Fruit fly (Drosophila melanogaster) whole organism, embryonic: ENCODE measurements around the gene CG14270.

Source experiments
- Abd-B ChIP-seq: fragments of 200-800 bp; sonication (Bioruptor generic); optimal IDR thresholded peaks from 2 replicates; lab custom pipeline; 2018; ENCODE audit warnings: missing biosample characterization, mild to moderate bottlenecking, missing genetic modification characterization, moderate library complexity
- BEAF-32 ChIP-seq: fragments of 200-800 bp; sonication (Bioruptor generic); optimal IDR thresholded peaks from 3 replicates; lab custom pipeline; 2017; ENCODE audit warnings: missing biosample characterization, missing genetic modification characterization, mild to moderate bottlenecking, moderate library complexity, missing genetic modification reagents
- CG10959 ChIP-seq: fragments of 200-800 bp; sonication (Bioruptor generic); IDR thresholded peaks from 2 replicates; pipeline ENCODE4 v1.3.6; 2022; ENCODE audit warnings: missing biosample characterization, missing genetic modification characterization
- CG11560 ChIP-seq: fragments of 200-800 bp; sonication (Bioruptor generic); IDR thresholded peaks from 3 replicates; pipeline ENCODE4 v1.3.6; 2022; ENCODE audit warnings: missing biosample characterization, missing genetic modification characterization
- CG12659 ChIP-seq: fragments of 200-800 bp; sonication (Bioruptor generic); optimal IDR thresholded peaks from 3 replicates; lab custom pipeline; 2017; ENCODE audit warnings: mild to moderate bottlenecking, missing biosample characterization, missing genetic modification reagents, missing genetic modification characterization
- CG13287 ChIP-seq: fragments of 200-800 bp; sonication (Bioruptor generic); IDR thresholded peaks from 2 replicates; pipeline ENCODE4 v1.3.6; 2022; ENCODE audit warnings: missing biosample characterization, missing genetic modification characterization; ENCODE audit not compliant: partially characterized antibody
- CG13624 ChIP-seq: fragments of 200-800 bp; sonication (Bioruptor generic); optimal IDR thresholded peaks from 2 replicates; lab custom pipeline; 2016; ENCODE audit warnings: missing biosample characterization, missing genetic modification characterization
- CG14050 ChIP-seq: fragments of 200-800 bp; sonication (Bioruptor generic); IDR thresholded peaks from 3 replicates; pipeline ENCODE4 v1.3.6; 2022; ENCODE audit warnings: missing biosample characterization, missing genetic modification characterization
- CG16815 ChIP-seq: fragments of 200-800 bp; sonication (Bioruptor generic); optimal IDR thresholded peaks from 3 replicates; lab custom pipeline; 2017; ENCODE audit warnings: missing biosample characterization, mild to moderate bottlenecking, missing genetic modification characterization
- CG2712 ChIP-seq: fragments of 200-800 bp; optimal IDR thresholded peaks from 3 replicates; lab custom pipeline; 2019; ENCODE audit warnings: missing biosample characterization, mild to moderate bottlenecking, missing genetic modification characterization, moderate library complexity
- CG30020 ChIP-seq: fragments of 200-800 bp; optimal IDR thresholded peaks from 2 replicates; lab custom pipeline; 2019; ENCODE audit warnings: missing biosample characterization, mild to moderate bottlenecking, missing genetic modification characterization, moderate library complexity
- CG31365 ChIP-seq: fragments of 200-800 bp; sonication (Bioruptor generic); optimal IDR thresholded peaks from 2 replicates; lab custom pipeline; 2018; ENCODE audit warnings: missing biosample characterization, mild to moderate bottlenecking, missing genetic modification characterization
- CG34224 ChIP-seq: fragments of 200-800 bp; sonication (Bioruptor generic); IDR thresholded peaks from 3 replicates; pipeline ENCODE4 v1.3.6; 2022; ENCODE audit warnings: missing biosample characterization, missing genetic modification characterization; ENCODE audit not compliant: partially characterized antibody
- CG34376 ChIP-seq: fragments of 200-800 bp; sonication (Bioruptor generic); optimal IDR thresholded peaks from 2 replicates; lab custom pipeline; 2018; ENCODE audit warnings: missing biosample characterization, mild to moderate bottlenecking, missing genetic modification characterization
- CG4730 ChIP-seq: fragments of 200-800 bp; sonication (Bioruptor generic); IDR thresholded peaks from 2 replicates; pipeline ENCODE4 v1.3.6; 2022; ENCODE audit warnings: missing biosample characterization, missing genetic modification characterization
- CG4854 ChIP-seq: fragments of 200-800 bp; sonication (Bioruptor generic); optimal IDR thresholded peaks from 2 replicates; lab custom pipeline; 2016; ENCODE audit warnings: missing biosample characterization, missing genetic modification characterization, inconsistent platforms
- CG6683 ChIP-seq: fragments of 200-800 bp; sonication (Bioruptor generic); optimal IDR thresholded peaks from 2 replicates; lab custom pipeline; 2017; ENCODE audit warnings: missing biosample characterization, mild to moderate bottlenecking, missing genetic modification characterization, missing genetic modification reagents
- CG8944 ChIP-seq: fragments of 200-800 bp; sonication (Bioruptor generic); optimal IDR thresholded peaks from 3 replicates; lab custom pipeline; 2016; ENCODE audit warnings: missing biosample characterization, missing genetic modification characterization
- CG9797 ChIP-seq: fragments of 200-800 bp; sonication (Bioruptor generic); optimal IDR thresholded peaks from 3 replicates; lab custom pipeline; 2018; ENCODE audit warnings: missing biosample characterization, mild to moderate bottlenecking, missing genetic modification characterization
- D19A ChIP-seq: fragments of 200-800 bp; optimal IDR thresholded peaks from 3 replicates; lab custom pipeline; 2019; ENCODE audit warnings: missing biosample characterization, mild to moderate bottlenecking, missing genetic modification characterization, moderate library complexity
- Deaf1 ChIP-seq: fragments of 200-800 bp; optimal IDR thresholded peaks from 3 replicates; lab custom pipeline; 2019; ENCODE audit warnings: missing biosample characterization, mild to moderate bottlenecking, missing genetic modification characterization, moderate library complexity
- Ets65A ChIP-seq: fragments of 200-800 bp; sonication (Bioruptor generic); peaks from one replicate; lab custom pipeline; 2016; ENCODE audit warnings: missing biosample characterization, missing genetic modification characterization
- Fer1 ChIP-seq: fragments of 200-800 bp; sonication (Bioruptor generic); optimal IDR thresholded peaks from 2 replicates; lab custom pipeline; 2017; ENCODE audit warnings: missing biosample characterization, mild to moderate bottlenecking, missing genetic modification characterization
- Hand ChIP-seq: fragments of 200-800 bp; sonication (Bioruptor generic); optimal IDR thresholded peaks from 2 replicates; lab custom pipeline; 2017; ENCODE audit warnings: mild to moderate bottlenecking, missing biosample characterization, missing genetic modification reagents, missing genetic modification characterization
- Hmx ChIP-seq: fragments of 200-800 bp; sonication (Bioruptor generic); optimal IDR thresholded peaks from 2 replicates; lab custom pipeline; 2016; ENCODE audit warnings: missing biosample characterization, missing genetic modification characterization
- Lpt ChIP-seq: fragments of >200 bp; optimal IDR thresholded peaks from 2 replicates; lab custom pipeline; 2018; ENCODE audit warnings: missing biosample characterization, missing genetic modification characterization
- NK7.1 ChIP-seq: fragments of 200-800 bp; sonication (Bioruptor generic); optimal IDR thresholded peaks from 3 replicates; lab custom pipeline; 2016; ENCODE audit warnings: missing biosample characterization, missing genetic modification characterization
- Ptx1 ChIP-seq: fragments of 200-800 bp; sonication (Bioruptor generic); IDR thresholded peaks from 2 replicates; pipeline ENCODE4 v1.3.6; 2022; ENCODE audit warnings: missing biosample characterization, missing genetic modification characterization
- Side ChIP-seq: fragments of 200-800 bp; sonication (Bioruptor generic); optimal IDR thresholded peaks from 2 replicates; lab custom pipeline; 2016; ENCODE audit warnings: missing biosample characterization, missing genetic modification characterization
- Usf ChIP-seq: fragments of 200-800 bp; sonication (Bioruptor generic); optimal IDR thresholded peaks from 2 replicates; lab custom pipeline; 2017; ENCODE audit warnings: missing genotype, missing biosample characterization, missing genetic modification characterization
- abd-A ChIP-seq: fragments of 200-800 bp; sonication (Bioruptor generic); optimal IDR thresholded peaks from 3 replicates; lab custom pipeline; 2019; ENCODE audit warnings: missing biosample characterization, mild to moderate bottlenecking, missing genetic modification characterization, moderate library complexity
- bbx ChIP-seq: fragments of 200-800 bp; sonication (Bioruptor generic); IDR thresholded peaks from 2 replicates; pipeline ENCODE4 v1.3.6; 2022; ENCODE audit warnings: missing biosample characterization, missing genetic modification characterization; ENCODE audit not compliant: partially characterized antibody
- br ChIP-seq: fragments of >200 bp; optimal IDR thresholded peaks from 2 replicates; lab custom pipeline; 2017
- cad ChIP-seq: fragments of >200 bp; optimal IDR thresholded peaks from 2 replicates; lab custom pipeline; 2017; ENCODE audit warnings: missing biosample characterization, missing genetic modification characterization
- ci ChIP-seq: fragments of 200-800 bp; sonication (Bioruptor generic); IDR thresholded peaks from 3 replicates; pipeline ENCODE4 v1.3.6; 2022; ENCODE audit warnings: missing biosample characterization, missing genetic modification characterization
- ems ChIP-seq: fragments of 200-800 bp; sonication (Bioruptor generic); optimal IDR thresholded peaks from 3 replicates; lab custom pipeline; 2016; ENCODE audit warnings: missing biosample characterization, missing genetic modification characterization
- eyg ChIP-seq: fragments of 200-800 bp; sonication (Bioruptor generic); optimal IDR thresholded peaks from 3 replicates; lab custom pipeline; 2016; ENCODE audit warnings: missing biosample characterization, missing genetic modification characterization
- hth ChIP-seq: fragments of >200 bp; optimal IDR thresholded peaks from 2 replicates; lab custom pipeline; 2017; ENCODE audit warnings: inconsistent platforms
- nom ChIP-seq: fragments of 200-800 bp; sonication (Bioruptor generic); optimal IDR thresholded peaks from 2 replicates; lab custom pipeline; 2017; ENCODE audit warnings: missing biosample characterization, missing genetic modification characterization, mild to moderate bottlenecking, moderate library complexity, missing genetic modification reagents
- oc ChIP-seq: fragments of 200-800 bp; sonication (Bioruptor generic); optimal IDR thresholded peaks from 2 replicates; lab custom pipeline; 2018; ENCODE audit warnings: missing biosample characterization, mild to moderate bottlenecking, missing genetic modification characterization, moderate library complexity
- otp ChIP-seq: fragments of 200-800 bp; sonication (Bioruptor generic); IDR thresholded peaks from 3 replicates; pipeline ENCODE4, ENCODE4 v1.3.6; 2022; ENCODE audit warnings: missing biosample characterization, missing genetic modification characterization
- p53 ChIP-seq: fragments of 200-800 bp; sonication (Bioruptor generic); optimal IDR thresholded peaks from 2 replicates; lab custom pipeline; 2016; ENCODE audit warnings: missing biosample characterization, missing genetic modification characterization
- prd ChIP-seq, 3 experiments: fragments of >200 bp in 2 of 3; fragments of 200-800 bp in 1 of 3; sonication (Bioruptor generic) in 1 of 3; optimal IDR thresholded peaks in 2 of 3; IDR thresholded peaks in 1 of 3; 2 replicates in 2 of 3; 3 replicates in 1 of 3; pipeline versions ENCODE4 v1.3.6 to Lab custom; 2017 to 2022; ENCODE audit warnings: missing biosample characterization in 1 of 3, missing genetic modification characterization in 1 of 3
- rib ChIP-seq: fragments of 200-800 bp; sonication (Bioruptor generic); IDR thresholded peaks from 2 replicates; pipeline ENCODE4 v1.3.6; 2022; ENCODE audit warnings: missing biosample characterization, missing genetic modification characterization
- tin ChIP-seq: fragments of 200-800 bp; sonication (Bioruptor generic); optimal IDR thresholded peaks from 3 replicates; lab custom pipeline; 2016; ENCODE audit warnings: missing biosample characterization, missing genetic modification characterization
- ttk ChIP-seq: fragments of 200-800 bp; sonication (Bioruptor generic); IDR thresholded peaks from 2 replicates; pipeline ENCODE4 v2.1.2; 2022; ENCODE audit warnings: missing biosample characterization, missing genetic modification characterization
- unc-4 ChIP-seq: fragments of 200-800 bp; sonication (Bioruptor generic); IDR thresholded peaks from 2 replicates; pipeline ENCODE4 v1.3.6; 2022; ENCODE audit warnings: missing biosample characterization, missing genetic modification characterization; ENCODE audit not compliant: partially characterized antibody
- vnd ChIP-seq: fragments of 200-800 bp; sonication (Bioruptor generic); IDR thresholded peaks from 3 replicates; pipeline ENCODE4 v1.3.6; 2022; ENCODE audit warnings: missing biosample characterization, missing genetic modification characterization; ENCODE audit not compliant: partially characterized antibody

CG14270 gene

DNA sequence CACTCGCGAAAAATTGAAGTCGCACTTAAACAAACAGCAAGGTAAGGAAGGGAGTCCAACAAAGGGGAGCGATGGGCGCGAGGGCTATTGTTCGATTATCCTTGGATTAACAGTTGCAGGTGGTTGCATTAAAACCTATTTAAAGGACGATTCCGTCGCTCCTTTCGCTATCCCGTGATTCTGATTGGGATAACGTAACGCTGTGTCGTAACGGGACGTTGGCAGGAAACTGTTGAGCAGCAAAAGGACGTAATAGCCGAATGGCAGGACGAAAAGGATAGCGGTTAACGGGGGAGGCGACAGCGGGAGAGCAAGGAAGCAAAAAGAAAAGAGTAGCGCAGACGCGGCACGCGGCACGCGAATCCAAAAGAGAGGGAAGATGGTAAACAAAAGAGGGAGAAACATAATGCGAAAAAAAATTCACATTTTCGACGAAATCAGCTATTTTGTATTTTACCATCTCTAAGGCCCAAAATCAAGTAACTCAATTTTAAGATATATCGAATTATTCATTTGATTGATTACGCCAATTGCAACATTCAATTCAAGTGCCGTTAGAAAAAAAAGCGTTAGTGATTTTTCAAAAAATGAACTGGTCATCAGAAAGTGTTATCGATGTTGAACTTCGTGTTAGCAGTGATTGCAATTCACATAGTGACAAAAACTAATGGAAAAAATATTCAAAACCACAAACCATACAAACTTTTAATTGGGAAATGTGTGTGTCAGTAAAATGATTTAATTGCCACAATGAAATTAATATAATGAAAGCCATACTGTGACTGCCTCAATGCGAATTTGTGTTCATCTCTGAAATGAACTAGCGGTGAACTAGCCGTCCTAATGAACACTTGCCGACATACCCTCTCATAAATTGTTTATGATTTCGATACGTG, 2.8 kb downstream of the CG14270 start, which contains the start of the genes CG10804 and CG10802 (continued):
- TF ChIP-seq CG10959 (peak; percentile 63), vnd (peak; percentile 57; the same call in 2 of the 3 replicates), p53 (GFP tag; lab: Kevin White, UChicago) (peak; percentile 52), Hand (no peak), CG31365 (tag; lab: Kevin White, UChicago) (no peak), ci (GFP tag; lab: Robert Waterston, UW) (peak; percentile 55), unc-4 (GFP tag; lab: Robert Waterston, UW) (peak; percentile 64), ttk (GFP tag; lab: Robert Waterston, UW) (peak; percentile 90), oc (tag; lab: Kevin White, UChicago) (no peak), cad (GFP tag; lab: Kevin White, UChicago) (no peak), Fer1 (GFP tag; lab: Kevin White, UChicago) (peak; percentile 28), rib (GFP tag; lab: Robert Waterston, UW) (peak; percentile 65; the same call in 1 of the 2 replicates), CG14050 (GFP tag; lab: Robert Waterston, UW) (peak; percentile 58; the same call in 2 of the 3 replicates), CG13287 (peak; percentile 78), CG34376 (GFP tag; lab: Kevin White, UChicago) (no peak), Lpt (GFP tag; lab: Kevin White, UChicago) (no peak), NK7.1 (GFP tag; lab: Kevin White, UChicago) (no peak), CG2712 (peak; percentile 75), D19A (tag; lab: Kevin White, UChicago) (peak; percentile 66), hth (no peak), Ets65A (GFP tag; lab: Kevin White, UChicago) (peak; percentile 98), CG4730 (GFP tag; lab: Robert Waterston, UW) (peak; percentile 65), Abd-B (peak; percentile 80), nom (GFP tag; lab: Kevin White, UChicago) (no peak), CG30020 (tag; lab: Kevin White, UChicago) (peak; percentile 52), Ptx1 (GFP tag; lab: Robert Waterston, UW) (peak; percentile 93), Usf (peak; percentile 30), CG16815 (GFP tag; lab: Kevin White, UChicago) (peak; percentile 52), CG8944 (GFP tag; lab: Kevin White, UChicago) (peak; percentile 80), br (lab: Kevin White, UChicago) (no peak), bbx (GFP tag; lab: Robert Waterston, UW) (no peak), otp (peak; percentile 82), CG9797 (GFP tag; lab: Kevin White, UChicago) (peak; percentile 45), prd (optimal IDR thresholded peaks at IDR 0.05; lab: Kevin White, UChicago) (no peak), prd (GFP tag; IDR thresholded peaks at IDR 0.05; lab: Robert Waterston, UW) (peak; percentile 91), CG34224 (peak; percentile 26; the same call in 1 of the 3 replicates), CG12659 (GFP tag; lab: Kevin White, UChicago) (peak; percentile 82), tin (GFP tag; lab: Kevin White, UChicago) (peak; percentile 73), Hmx (GFP tag; lab: Kevin White, UChicago) (peak; percentile 19), Side (GFP tag; lab: Kevin White, UChicago) (peak; percentile 82), ems (GFP tag; lab: Kevin White, UChicago) (peak; percentile 83), CG6683 (GFP tag; lab: Kevin White, UChicago) (no peak), CG4854 (GFP tag; lab: Kevin White, UChicago) (peak; percentile 50), eyg (peak; percentile 38), CG11560 (tag; lab: Robert Waterston, UW) (peak; percentile 68; the same call in 2 of the 3 replicates), BEAF-32 (GFP tag; lab: Kevin White, UChicago) (peak; percentile 85), CG13624 (peak; percentile 84), abd-A (tag; lab: Kevin White, UChicago) (no peak), Deaf1 (tag; lab: Kevin White, UChicago) (no peak)
